Fruit fly (Drosophila melanogaster) whole organism, wandering third instar larva: ENCODE measurements around the gene prd1.

Experiments
- Abd-B ChIP-seq: fragments of >200 bp; optimal IDR thresholded peaks from 2 replicates; lab custom pipeline; 2017; ENCODE audit warnings: missing biosample characterization, missing genetic modification characterization
- CG32264 ChIP-seq: fragments of 200-800 bp; sonication (Bioruptor generic); optimal IDR thresholded peaks from 2 replicates; lab custom pipeline; 2016; ENCODE audit warnings: missing biosample characterization, missing genetic modification characterization
- CG9705 ChIP-seq: fragments of 200-800 bp; sonication (Bioruptor generic); optimal IDR thresholded peaks from 2 replicates; lab custom pipeline; 2018; ENCODE audit warnings: missing biosample characterization, mild to moderate bottlenecking, missing genetic modification characterization
- CrebA ChIP-seq: fragments of 200-800 bp; sonication (Bioruptor generic); optimal IDR thresholded peaks from 2 replicates; lab custom pipeline; 2016; ENCODE audit warnings: missing biosample characterization, mild to moderate bottlenecking, missing genetic modification characterization, borderline replicate concordance
- Dfd ChIP-seq: fragments of >200 bp; optimal IDR thresholded peaks from 2 replicates; lab custom pipeline; 2017; ENCODE audit warnings: missing biosample characterization, missing genetic modification characterization
- Dif ChIP-seq: fragments of 200-275, 200-300 bp; sonication (Bioruptor generic); optimal IDR thresholded peaks from 2 replicates; lab custom pipeline; 2018; ENCODE audit warnings: missing biosample characterization, missing genetic modification characterization; ENCODE audit not compliant: partially characterized antibody
- GATAd ChIP-seq: sonication (Bioruptor generic); optimal IDR thresholded peaks from 2 replicates; lab custom pipeline; 2016; ENCODE audit warnings: missing biosample characterization, missing genetic modification characterization
- HLH106 ChIP-seq: fragments of 200-800 bp; optimal IDR thresholded peaks from 3 replicates; lab custom pipeline; 2019; ENCODE audit warnings: missing biosample characterization, mild to moderate bottlenecking, missing genetic modification characterization, moderate library complexity
- Hr78 ChIP-seq: fragments of >200 bp; optimal IDR thresholded peaks from 2 replicates; lab custom pipeline; 2017; ENCODE audit warnings: missing biosample characterization, missing genetic modification characterization
- Hr83 ChIP-seq: fragments of 200-300 bp; sonication (Bioruptor generic); optimal IDR thresholded peaks from 2 replicates; lab custom pipeline; 2016; ENCODE audit warnings: missing biosample characterization, mild to moderate bottlenecking, missing genetic modification characterization, moderate library complexity; ENCODE audit not compliant: poor library complexity, severe bottlenecking
- Mio ChIP-seq: sonication (Bioruptor generic); optimal IDR thresholded peaks from 2 replicates; lab custom pipeline; 2016; ENCODE audit warnings: missing biosample characterization, missing genetic modification characterization
- Myc ChIP-seq: fragments of >200 bp; optimal IDR thresholded peaks from 2 replicates; lab custom pipeline; 2017
- N ChIP-seq: fragments of >200 bp; optimal IDR thresholded peaks from 2 replicates; lab custom pipeline; 2018; ENCODE audit warnings: missing biosample characterization, missing external identifiers, missing genetic modification characterization
- OdsH ChIP-seq: fragments of 200-800 bp; sonication (Bioruptor generic); optimal IDR thresholded peaks from 2 replicates; lab custom pipeline; 2016; ENCODE audit warnings: missing biosample characterization, mild to moderate bottlenecking, missing genetic modification characterization
- Rel ChIP-seq, 2 experiments: fragments of 200-800 bp; sonication (Bioruptor generic) in 1 of 2; optimal IDR thresholded peaks; 2 replicates in 1 of 2; 3 replicates in 1 of 2; lab custom pipeline; 2016 to 2019; ENCODE audit warnings: mild to moderate bottlenecking in 2 of 2, missing biosample characterization in 2 of 2, missing genetic modification characterization in 2 of 2, moderate library complexity in 1 of 2
- Sp1 ChIP-seq: fragments of 200-800 bp; sonication (Bioruptor generic); optimal IDR thresholded peaks from 3 replicates; lab custom pipeline; 2019; ENCODE audit warnings: missing biosample characterization, mild to moderate bottlenecking, missing genetic modification characterization, moderate library complexity
- Vsx2 ChIP-seq: fragments of 200-300, 225-300 bp; sonication (Bioruptor generic); optimal IDR thresholded peaks from 2 replicates; lab custom pipeline; 2018; ENCODE audit warnings: missing biosample characterization, missing genetic modification characterization; ENCODE audit not compliant: partially characterized antibody
- br ChIP-seq: fragments of 200-800 bp; sonication (Bioruptor generic); optimal IDR thresholded peaks from 2 replicates; lab custom pipeline; 2016; ENCODE audit warnings: missing biosample characterization, missing genetic modification characterization
- brk ChIP-seq: fragments of 200-800 bp; sonication (Bioruptor generic); optimal IDR thresholded peaks from 2 replicates; lab custom pipeline; 2016; ENCODE audit warnings: missing biosample characterization, mild to moderate bottlenecking, missing genetic modification characterization
- dl ChIP-seq, 2 experiments: fragments of 175-275, 200-275 bp in 1 of 2; fragments of 200-275 bp in 1 of 2; sonication (Bioruptor generic); optimal IDR thresholded peaks; lab custom pipeline; 2018; ENCODE audit warnings: mild to moderate bottlenecking in 2 of 2, missing biosample characterization in 2 of 2, missing genetic modification characterization in 2 of 2, moderate library complexity in 2 of 2; ENCODE audit not compliant: partially characterized antibody in 2 of 2, insufficient read depth in 1 of 2
- dmrt93B ChIP-seq: fragments of 200-800 bp; sonication (Bioruptor generic); optimal IDR thresholded peaks from 2 replicates; lab custom pipeline; 2018; ENCODE audit warnings: missing biosample characterization, mild to moderate bottlenecking, missing genetic modification characterization
- ey ChIP-seq: fragments of 200-800 bp; sonication (Bioruptor generic); optimal IDR thresholded peaks from 2 replicates; lab custom pipeline; 2016; ENCODE audit warnings: missing biosample characterization, missing genetic modification characterization
- fru ChIP-seq: fragments of 200-800 bp; sonication (Bioruptor generic); optimal IDR thresholded peaks from 3 replicates; lab custom pipeline; 2016; ENCODE audit warnings: missing biosample characterization, mild to moderate bottlenecking, missing genetic modification characterization
- h ChIP-seq: fragments of 200-800 bp; sonication (Bioruptor generic); optimal IDR thresholded peaks from 3 replicates; lab custom pipeline; 2016; ENCODE audit warnings: missing biosample characterization, mild to moderate bottlenecking, missing genetic modification characterization
- jim ChIP-seq: fragments of 175-275, 200-325 bp; sonication (Bioruptor generic); optimal IDR thresholded peaks from 2 replicates; lab custom pipeline; 2016; ENCODE audit warnings: missing biosample characterization, mild to moderate bottlenecking, missing genetic modification characterization
- lola ChIP-seq: fragments of >200 bp; optimal IDR thresholded peaks from 2 replicates; lab custom pipeline; 2017; ENCODE audit warnings: missing biosample characterization, missing genetic modification characterization
- pan ChIP-seq: fragments of >200 bp; optimal IDR thresholded peaks from 2 replicates; lab custom pipeline; 2017
- psq ChIP-seq: fragments of 200-800 bp; sonication (Bioruptor generic); optimal IDR thresholded peaks from 3 replicates; lab custom pipeline; 2017; ENCODE audit warnings: missing biosample characterization, mild to moderate bottlenecking, missing genetic modification characterization, moderate library complexity
- rgr ChIP-seq: fragments of 200-800 bp; sonication (Bioruptor generic); optimal IDR thresholded peaks from 3 replicates; lab custom pipeline; 2016; ENCODE audit warnings: missing biosample characterization, mild to moderate bottlenecking, missing genetic modification characterization
- sage ChIP-seq: fragments of 200-800 bp; sonication (Bioruptor generic); optimal IDR thresholded peaks from 2 replicates; lab custom pipeline; 2016; ENCODE audit warnings: missing biosample characterization, mild to moderate bottlenecking, missing genetic modification characterization
- sv ChIP-seq: fragments of 200-800 bp; sonication (Bioruptor generic); optimal IDR thresholded peaks from 3 replicates; lab custom pipeline; 2016; ENCODE audit warnings: missing biosample characterization, missing genetic modification characterization
- tai ChIP-seq: sonication (Bioruptor generic); optimal IDR thresholded peaks from 2 replicates; lab custom pipeline; 2016; ENCODE audit warnings: missing biosample characterization, missing genetic modification characterization
- usp ChIP-seq: fragments of >200 bp; optimal IDR thresholded peaks from 2 replicates; lab custom pipeline; 2017; ENCODE audit warnings: missing biosample characterization, missing genetic modification characterization

Gene prd1

dm6 chr3R:11818930-11819639 lies 32.3 kb upstream of the prd1 start, which contains the start of the genes COX5A and glo (continued):
- TF ChIP-seq CG9705 (GFP tag; lab: Kevin White, UChicago), result peak; percentile 36

dm6 chr3R:11812881-11813466 lies 26.2 kb upstream of the prd1 start, which contains the start of gene ClC-a:
ClC-a (minus strand) TSS chr3R:11813207.
- peak; percentile 7 for TF ChIP-seq HLH106
- no peak for TF ChIP-seq tai (GFP tag; lab: Kevin White, UChicago)
- TF ChIP-seq rgr (GFP tag; lab: Kevin White, UChicago), result peak; percentile 10
- no peak for TF ChIP-seq sv (GFP tag; lab: Kevin White, UChicago)
- peak; percentile 36 for TF ChIP-seq fru (GFP tag; lab: Kevin White, UChicago)
- TF ChIP-seq Sp1 (GFP tag; lab: Kevin White, UChicago), result no peak
- TF ChIP-seq sage (GFP tag; lab: Kevin White, UChicago), result no peak
- peak; percentile 13 for TF ChIP-seq OdsH (GFP tag; lab: Kevin White, UChicago)
- TF ChIP-seq Hr83 (GFP tag; lab: Kevin White, UChicago), result peak; percentile 16
- TF ChIP-seq Rel (GFP tag; optimal IDR thresholded peaks at IDR 0.05; lab: Kevin White, UChicago), result peak; percentile 4
- TF ChIP-seq Rel (tag; optimal IDR thresholded peaks at IDR 0.05; lab: Kevin White, UChicago), result no peak
- peak; percentile 81 for TF ChIP-seq h (GFP tag; lab: Kevin White, UChicago)
- no peak for TF ChIP-seq CG32264 (GFP tag; lab: Kevin White, UChicago)
- TF ChIP-seq br (GFP tag; lab: Kevin White, UChicago), result peak; percentile 26
- TF ChIP-seq dl (GFP tag; optimal IDR thresholded peaks at IDR 0.05; lab: Kevin White, UChicago; ENCODE audit: insufficient read depth in 1 of 2, partially characterized antibody in 2 of 2), result no peak

- TF ChIP-seq br (GFP tag; lab: Kevin White, UChicago) (no peak), Vsx2 (GFP tag; lab: Kevin White, UChicago) (no peak), Rel (GFP tag; optimal IDR thresholded peaks at IDR 0.05; lab: Kevin White, UChicago) (no peak), Rel (tag; optimal IDR thresholded peaks at IDR 0.05; lab: Kevin White, UChicago) (peak; percentile 74), CrebA (GFP tag; lab: Kevin White, UChicago) (no peak), HLH106 (no peak)
Measured at dm6 chr3R:11812479-11812878, 25.7 kb upstream of the prd1 start.

dm6 chr3R:11810831-11811484 lies 24.1 kb upstream of the prd1 start:
- TF ChIP-seq Hr78 (GFP tag; lab: Kevin White, UChicago) (no peak), Dif (no peak), dmrt93B (GFP tag; lab: Kevin White, UChicago) (no peak), Sp1 (GFP tag; lab: Kevin White, UChicago) (no peak), h (GFP tag; lab: Kevin White, UChicago) (peak; percentile 39)
- TF ChIP-seq, all 38 proteins: peak for 1

- TF ChIP-seq Abd-B (GFP tag; lab: Kevin White, UChicago) (no peak), dl (GFP tag; optimal IDR thresholded peaks at IDR 0.05; lab: Kevin White, UChicago; ENCODE audit: insufficient read depth in 1 of 2, partially characterized antibody in 2 of 2) (no peak), GATAd (GFP tag; lab: Kevin White, UChicago) (no peak), HLH106 (peak; percentile 10), Rel (GFP tag; optimal IDR thresholded peaks at IDR 0.05; lab: Kevin White, UChicago) (no peak), Rel (tag; optimal IDR thresholded peaks at IDR 0.05; lab: Kevin White, UChicago) (peak; percentile 0), Hr83 (GFP tag; lab: Kevin White, UChicago) (no peak), psq (no peak), Dif (no peak), usp (GFP tag; lab: Kevin White, UChicago) (no peak), Hr78 (GFP tag; lab: Kevin White, UChicago) (no peak), N (GFP tag; lab: Kevin White, UChicago) (no peak), CrebA (GFP tag; lab: Kevin White, UChicago) (peak; percentile 23), Myc (lab: Kevin White, UChicago) (no peak), ey (no peak), Vsx2 (GFP tag; lab: Kevin White, UChicago) (no peak), brk (GFP tag; lab: Kevin White, UChicago) (no peak), Mio (GFP tag; lab: Kevin White, UChicago) (no peak), Sp1 (GFP tag; lab: Kevin White, UChicago) (peak; percentile 45), rgr (GFP tag; lab: Kevin White, UChicago) (no peak), jim (GFP tag; lab: Kevin White, UChicago) (no peak), sage (GFP tag; lab: Kevin White, UChicago) (no peak), CG32264 (GFP tag; lab: Kevin White, UChicago) (no peak), tai (GFP tag; lab: Kevin White, UChicago) (no peak), Dfd (no peak), lola (GFP tag; lab: Kevin White, UChicago) (no peak), OdsH (GFP tag; lab: Kevin White, UChicago) (no peak), dmrt93B (GFP tag; lab: Kevin White, UChicago) (no peak), sv (GFP tag; lab: Kevin White, UChicago) (no peak), pan (lab: Kevin White, UChicago) (no peak)
- TF ChIP-seq, all 38 proteins: peak for 4
Measured at dm6 chr3R:11809620-11810019, 22.8 kb upstream of the prd1 start.
